Worm (Caenorhabditis elegans) whole organism, L4 larva: ENCODE measurements around the gene Y51H7C.12.
"Not testable (repeated sequence)": the region's sequence is repeated elsewhere in the genome, so short reads cannot be mapped to it uniquely, and the experiment has no call there.

Source experiments
- F49E8.2 ChIP-seq: sonication (generic microtip); optimal IDR thresholded peaks from 2 replicates; lab custom pipeline; 2016; ENCODE audit warnings: missing compliant biosample characterization, mild to moderate bottlenecking, missing genetic modification characterization, borderline replicate concordance
- T26A8.4 ChIP-seq: fragments of 200-800 bp; sonication (Bioruptor generic); IDR thresholded peaks from 2 replicates; pipeline ENCODE4 v1.3.6; 2022; ENCODE audit warnings: missing genetic modification characterization, missing compliant biosample characterization
- Y105C5A.15 ChIP-seq: fragments of 200-800 bp; sonication (Bioruptor generic); IDR thresholded peaks from 2 replicates; pipeline ENCODE4 v1.3.6; 2022; ENCODE audit warnings: missing genetic modification characterization, missing compliant biosample characterization
- Y48G9A.11 ChIP-seq: fragments of 200-800 bp; sonication (Bioruptor generic); IDR thresholded peaks from 2 replicates; pipeline ENCODE4 v1.3.6; 2022; ENCODE audit warnings: missing genetic modification reagents, missing genetic modification characterization, missing compliant biosample characterization
- ZK546.5 ChIP-seq, 2 experiments: sonication (generic microtip); optimal IDR thresholded peaks; 2 replicates each; lab custom pipeline; 2017; ENCODE audit warnings: missing biosample characterization in 2 of 2, missing genetic modification characterization in 2 of 2
- aha-1 ChIP-seq: fragments of 150-350 bp; peaks from one replicate; lab custom pipeline; 2014; ENCODE audit warnings: missing biosample characterization, missing genetic modification characterization
- aly-2 ChIP-seq: sonication (generic microtip); optimal IDR thresholded peaks from 2 replicates; lab custom pipeline; 2018; ENCODE audit warnings: missing biosample characterization, missing genetic modification characterization
- arid-1 ChIP-seq: fragments of 200-800 bp; sonication (Bioruptor generic); conservative IDR thresholded peaks from 2 replicates; pipeline ENCODE4 v1.3.6; 2022; ENCODE audit warnings: missing genetic modification reagents, missing genetic modification characterization, missing compliant biosample characterization
- attf-4 ChIP-seq: sonication (generic microtip); optimal IDR thresholded peaks from 3 replicates; lab custom pipeline; 2017; ENCODE audit warnings: missing biosample characterization, missing genetic modification characterization
- ctbp-1 ChIP-seq: fragments of 200-800 bp; sonication (Bioruptor generic); IDR thresholded peaks from 2 replicates; pipeline ENCODE4 v1.3.6; 2022; ENCODE audit warnings: missing genetic modification reagents, missing genetic modification characterization, missing compliant biosample characterization
- dmd-8 ChIP-seq: fragments of 200-800 bp; sonication (Bioruptor generic); IDR thresholded peaks from 2 replicates; pipeline ENCODE4 v1.3.6; 2022; ENCODE audit warnings: missing genetic modification characterization, missing compliant biosample characterization
- duxl-1 ChIP-seq: sonication (generic microtip); optimal IDR thresholded peaks from 2 replicates; lab custom pipeline; 2016; ENCODE audit warnings: mild to moderate bottlenecking, missing genetic modification characterization, moderate library complexity, missing compliant biosample characterization; ENCODE audit not compliant: poor library complexity
- fos-1 ChIP-seq: fragments of 150-350 bp; optimal IDR thresholded peaks from 2 replicates; lab custom pipeline; 2014; ENCODE audit warnings: missing biosample characterization, missing genetic modification characterization
- hlh-30 ChIP-seq: sonication (generic microtip); optimal IDR thresholded peaks from 2 replicates; lab custom pipeline; 2017; ENCODE audit warnings: antibody characterized with exemption, mild to moderate bottlenecking, missing genetic modification characterization, missing compliant biosample characterization; ENCODE audit not compliant: insufficient read depth
- jun-1 ChIP-seq: fragments of 150-350 bp; optimal IDR thresholded peaks from 2 replicates; lab custom pipeline; 2014; ENCODE audit warnings: missing biosample characterization, missing genetic modification reagents, missing genetic modification characterization
- lin-13 ChIP-seq: fragments of 150-350 bp; optimal IDR thresholded peaks from 2 replicates; lab custom pipeline; 2014; ENCODE audit warnings: missing biosample characterization, missing genetic modification reagents, missing genetic modification characterization
- lin-15B ChIP-seq: fragments of 150-350 bp; sonication (generic microtip); optimal IDR thresholded peaks from 3 replicates; lab custom pipeline; 2014; ENCODE audit warnings: missing biosample characterization, missing genetic modification characterization
- mxl-3 ChIP-seq: fragments of 200-800 bp; sonication (Bioruptor generic); optimal IDR thresholded peaks from 2 replicates; lab custom pipeline; 2018; ENCODE audit warnings: mild to moderate bottlenecking, missing genetic modification characterization, missing compliant biosample characterization
- nhr-42 ChIP-seq: fragments of 200-800 bp; sonication (Bioruptor generic); IDR thresholded peaks from 2 replicates; pipeline ENCODE4 v1.3.6; 2022; ENCODE audit warnings: missing genetic modification characterization, missing compliant biosample characterization
- nhr-48 ChIP-seq: sonication (generic microtip); optimal IDR thresholded peaks from 2 replicates; lab custom pipeline; 2016; ENCODE audit warnings: mild to moderate bottlenecking, missing genetic modification characterization, missing compliant biosample characterization
- nhr-6 ChIP-seq: fragments of 150-350 bp; optimal IDR thresholded peaks from 2 replicates; lab custom pipeline; 2014; ENCODE audit warnings: missing biosample characterization, missing genetic modification characterization
- pha-4 ChIP-seq, 2 experiments: fragments of 150-350 bp in 1 of 2; fragments of 200-800 bp in 1 of 2; sonication (Bioruptor generic) in 1 of 2; IDR thresholded peaks in 1 of 2; optimal IDR thresholded peaks in 1 of 2; 2 replicates each; pipeline versions ENCODE4 v1.3.6 to Lab custom; 2014 to 2022; ENCODE audit warnings: missing genetic modification characterization in 2 of 2, missing genetic modification reagents in 2 of 2, missing biosample characterization in 1 of 2, missing compliant biosample characterization in 1 of 2
- pqm-1 ChIP-seq: sonication (generic microtip); optimal IDR thresholded peaks from 2 replicates; lab custom pipeline; 2017; ENCODE audit warnings: missing biosample characterization, missing genetic modification characterization
- saeg-2 ChIP-seq: fragments of 200-800 bp; sonication (Bioruptor generic); IDR thresholded peaks from 2 replicates; pipeline ENCODE4 v1.3.6; 2022; ENCODE audit warnings: missing genetic modification reagents, missing genetic modification characterization, missing compliant biosample characterization
- snpc-1.2 ChIP-seq: fragments of 200-800 bp; sonication (Bioruptor generic); IDR thresholded peaks from 2 replicates; pipeline ENCODE4 v1.3.6; 2022; ENCODE audit warnings: missing genetic modification reagents, missing genetic modification characterization, missing compliant biosample characterization
- unc-39 ChIP-seq: sonication (generic microtip); optimal IDR thresholded peaks from 2 replicates; lab custom pipeline; 2017; ENCODE audit warnings: missing biosample characterization, missing genetic modification characterization
- unc-62 ChIP-seq, 3 experiments: fragments of 150-350 bp in 1 of 3; sonication (generic microtip); optimal IDR thresholded peaks in 2 of 3; peaks in 1 of 3; 1 replicate in 1 of 3; 2 replicates in 2 of 3; lab custom pipeline; 2014 to 2017; ENCODE audit warnings: missing biosample characterization in 3 of 3, missing genetic modification characterization in 3 of 3, missing genetic modification reagents in 3 of 3, missing genotype in 1 of 3
- zag-1 ChIP-seq: fragments of 150-350 bp; optimal IDR thresholded peaks from 2 replicates; lab custom pipeline; 2014; ENCODE audit warnings: missing biosample characterization, missing genetic modification characterization
- zip-2 ChIP-seq: fragments of 150-350 bp; optimal IDR thresholded peaks from 2 replicates; lab custom pipeline; 2014; ENCODE audit warnings: missing biosample characterization, missing genetic modification characterization

Gene Y51H7C.12

ce11 chrII:1446696-1447293, at the start of gene Y51H7C.12:
Y51H7C.12 (minus strand) TSS chrII:1446746.
- peak in 1 of 2 experiments; percentile 84 for TF ChIP-seq unc-62 (GFP tag; optimal IDR thresholded peaks at IDR 0.05 in 1 of 2; lab: Kevin White, UChicago)
- not testable (repeated sequence) for TF ChIP-seq unc-62 (tag; optimal IDR thresholded peaks at IDR 0.05; lab: Kevin White, UChicago)
- TF ChIP-seq, all 104 proteins: peak for 1; not testable (repeated sequence) for 103

- TF ChIP-seq mxl-3 (GFP tag; lab: Kevin White, UChicago), result no peak
- peak; percentile 90 for TF ChIP-seq aha-1 (tag; lab: Kevin White, UChicago)
- TF ChIP-seq, all 104 proteins: peak for 1
Observed at ce11 chrII:1490813-1491212, 44.3 kb upstream of the Y51H7C.12 start.

DNA sequence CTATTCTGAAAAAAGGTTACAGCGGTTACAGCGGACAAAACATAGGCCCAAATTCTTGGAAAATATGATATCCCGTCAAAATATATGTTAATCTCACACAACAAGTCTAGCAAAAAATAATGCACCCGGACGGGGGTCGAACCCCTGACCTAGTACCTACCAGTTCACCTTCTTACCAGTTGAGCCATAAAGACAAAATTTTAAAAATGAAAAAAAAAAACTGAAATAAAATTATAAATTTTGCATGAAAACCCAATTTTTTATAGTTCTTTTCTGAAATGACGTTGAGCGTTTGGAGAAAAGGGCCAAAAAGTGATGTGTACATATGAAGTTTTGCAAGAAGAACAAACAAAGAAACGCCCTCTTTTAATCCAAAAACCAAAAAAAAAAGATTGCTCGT, 35.9 kb upstream of the Y51H7C.12 start:
- no peak for TF ChIP-seq hlh-30 (tag; lab: Kevin White, UChicago)
- no peak for TF ChIP-seq dmd-8 (GFP tag; lab: Robert Waterston, UW)
- no peak for TF ChIP-seq lin-15B (tag; lab: Kevin White, UChicago)

DNA sequence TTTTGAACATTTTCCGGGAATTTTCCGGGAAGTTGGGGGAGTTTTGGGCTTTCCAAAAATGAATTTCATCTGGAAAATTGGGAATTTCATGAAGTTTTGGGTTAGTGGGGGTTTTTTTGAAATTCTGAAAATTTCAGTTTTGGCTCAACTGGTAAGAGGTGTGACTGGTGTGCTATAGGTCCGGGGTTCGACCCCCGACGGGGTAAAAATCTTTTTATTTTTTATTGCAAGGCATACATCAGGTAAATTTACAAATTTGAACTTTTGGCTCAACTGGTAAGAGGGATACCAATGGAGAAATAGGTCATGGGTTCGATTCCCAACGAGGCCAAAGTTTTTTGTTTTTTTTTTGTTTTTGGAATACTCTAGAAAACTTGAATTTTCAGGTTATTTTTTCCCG, 35.1 kb upstream of the Y51H7C.12 start:
- TF ChIP-seq snpc-1.2 (GFP tag; lab: Robert Waterston, UW) (no peak), duxl-1 (no peak), lin-13 (GFP tag; lab: Kevin White, UChicago) (no peak), hlh-30 (tag; lab: Kevin White, UChicago) (no peak), ctbp-1 (GFP tag; lab: Robert Waterston, UW) (no peak), saeg-2 (no peak), zag-1 (tag; lab: Kevin White, UChicago) (no peak), pha-4 (GFP tag; IDR thresholded peaks at IDR 0.05; lab: Robert Waterston, UW) (no peak), pha-4 (tag; optimal IDR thresholded peaks at IDR 0.05; lab: Kevin White, UChicago) (no peak), T26A8.4 (no peak), unc-39 (tag; lab: Kevin White, UChicago) (no peak), fos-1 (tag; lab: Kevin White, UChicago) (no peak), nhr-6 (tag; lab: Kevin White, UChicago) (no peak)

DNA sequence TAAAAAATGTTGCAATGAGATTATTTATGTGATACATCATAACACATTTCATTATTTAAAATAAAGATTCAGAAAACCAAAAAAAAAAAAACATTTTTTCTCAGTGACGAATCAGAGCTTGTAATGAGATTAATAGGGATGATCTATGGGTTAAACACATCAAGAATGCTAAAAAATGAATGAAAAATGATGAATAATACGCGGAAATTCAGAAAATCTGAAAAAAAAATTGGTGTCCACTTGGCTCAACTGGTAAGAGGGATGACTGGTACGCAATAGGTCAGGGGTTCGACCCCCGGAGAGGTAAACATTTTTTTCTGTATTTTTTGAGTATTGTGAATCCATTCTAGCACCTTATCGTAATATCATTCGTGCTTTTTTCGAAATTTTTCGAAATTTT, 32.0 kb upstream of the Y51H7C.12 start:
- TF ChIP-seq Y48G9A.11 (no peak), Y105C5A.15 (no peak), ZK546.5 (tag; optimal IDR thresholded peaks at IDR 0.05; lab: Kevin White, UChicago) (no peak), jun-1 (tag; lab: Kevin White, UChicago) (no peak), unc-39 (tag; lab: Kevin White, UChicago) (no peak), attf-4 (tag; lab: Kevin White, UChicago) (no peak), arid-1 (GFP tag; lab: Robert Waterston, UW) (no peak), snpc-1.2 (GFP tag; lab: Robert Waterston, UW) (no peak), nhr-48 (tag; lab: Kevin White, UChicago) (no peak), nhr-42 (no peak), zip-2 (tag; lab: Kevin White, UChicago) (no peak), aly-2 (no peak), ctbp-1 (GFP tag; lab: Robert Waterston, UW) (no peak), pqm-1 (no peak), nhr-6 (tag; lab: Kevin White, UChicago) (no peak)

DNA sequence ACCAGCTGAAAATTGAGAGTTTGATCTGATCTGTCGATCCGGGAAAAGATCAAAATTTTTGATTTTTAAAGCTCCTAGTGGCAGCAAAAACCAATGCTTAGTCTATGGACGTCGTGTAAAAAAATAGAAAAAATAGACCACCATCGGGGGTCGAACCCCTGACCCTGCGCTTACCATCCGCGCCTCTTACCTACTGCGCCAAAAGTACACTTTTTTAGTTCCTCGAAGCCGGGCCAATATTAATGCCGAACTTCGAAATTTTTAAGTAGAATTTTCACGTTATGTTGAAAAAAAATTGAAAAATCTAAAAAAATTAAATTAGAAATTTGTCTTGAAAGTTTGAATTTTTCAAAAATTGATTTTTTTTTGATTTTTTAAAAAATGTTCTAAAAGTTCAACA, 31.4 kb upstream of the Y51H7C.12 start:
- peak in 1 of 2 experiments; percentile 17 for TF ChIP-seq unc-62 (GFP tag; optimal IDR thresholded peaks at IDR 0.05 in 1 of 2; lab: Kevin White, UChicago)
- TF ChIP-seq unc-62 (tag; optimal IDR thresholded peaks at IDR 0.05; lab: Kevin White, UChicago), result no peak
- TF ChIP-seq snpc-1.2 (GFP tag; lab: Robert Waterston, UW), result 0 out of 2 replicates have a peak, but pooled peaks have one; percentile 30
- no peak for TF ChIP-seq F49E8.2
- TF ChIP-seq, all 104 proteins: peak for 2
